Worm (Caenorhabditis elegans): ENCODE measurements around the gene C09B9.1.

Gene C09B9.1

DNA sequence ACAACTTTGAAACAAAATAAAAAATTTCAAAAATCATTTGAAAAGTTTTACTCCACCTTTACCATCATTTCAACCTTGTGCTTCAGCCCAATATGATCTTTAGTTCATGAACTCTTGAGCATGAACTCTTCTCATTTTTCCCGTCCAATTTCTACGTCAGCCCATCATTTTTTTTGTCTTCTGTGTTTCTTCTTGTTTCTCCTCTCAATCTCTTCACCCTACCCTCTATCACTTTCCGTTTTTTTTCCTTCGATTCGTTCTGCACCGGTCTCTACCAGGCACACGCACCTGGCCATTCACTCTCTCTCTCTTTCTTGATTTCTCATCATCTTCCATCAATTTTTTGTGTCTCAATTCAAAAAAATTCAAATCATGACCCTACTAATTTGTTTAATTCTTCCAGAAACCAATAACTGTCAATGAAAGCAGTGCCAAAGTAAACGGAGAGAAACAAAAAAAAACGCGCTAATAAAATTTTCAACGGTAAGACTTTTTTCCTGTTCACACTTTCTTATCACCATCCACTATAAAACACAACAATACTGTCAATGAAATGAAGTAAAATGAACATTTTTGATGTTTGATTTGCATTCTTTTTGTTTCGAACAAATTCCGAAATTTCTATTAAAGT, 45.4 kb downstream of the C09B9.1 start, which contains the start of gene pygo-1:
Gene pygo-1 (plus strand): TSS at position 404 of the 631 bp plus-strand sequence.
- peak; percentile 16 for TF ChIP-seq mep-1 (tag; optimal IDR thresholded peaks at IDR 0.05)
- no peak for TF ChIP-seq egl-27 (tag; optimal IDR thresholded peaks at IDR 0.05)
- TF ChIP-seq nhr-71 (tag; optimal IDR thresholded peaks at IDR 0.05), result peak; percentile 32
- no peak for TF ChIP-seq elt-2 (tag; optimal IDR thresholded peaks at IDR 0.05)
- peak; percentile 68 for TF ChIP-seq nhr-85 (tag)
- TF ChIP-seq fos-1 (tag; optimal IDR thresholded peaks at IDR 0.05), result no peak
- peak; percentile 41 for TF ChIP-seq rnt-1 (tag; optimal IDR thresholded peaks at IDR 0.05)
- peak in 1 of 2 experiments; percentile 20 for TF ChIP-seq lsy-2 (tag; optimal IDR thresholded peaks at IDR 0.05)
- TF ChIP-seq efl-1 (optimal IDR thresholded peaks at IDR 0.05), result no peak
- peak in 1 of 2 experiments; percentile 86 for TF ChIP-seq efl-1 (GFP tag; optimal IDR thresholded peaks at IDR 0.05 in 1 of 2)
- peak; percentile 93 for TF ChIP-seq blmp-1 (tag; optimal IDR thresholded peaks at IDR 0.05)
- TF ChIP-seq snu-23 (GFP tag; optimal IDR thresholded peaks at IDR 0.05), result peak; percentile 39
- TF ChIP-seq lin-14 (GFP tag; optimal IDR thresholded peaks at IDR 0.05), result peak; percentile 24
- no peak for TF ChIP-seq lin-35 (GFP tag; optimal IDR thresholded peaks at IDR 0.05)

ce11 chrIV:5083832-5084231, 46.2 kb downstream of the C09B9.1 start:
- TF ChIP-seq C34B4.2 (tag; optimal IDR thresholded peaks at IDR 0.05), result no peak
- peak in 1 of 2 experiments; percentile 13 for TF ChIP-seq efl-1 (optimal IDR thresholded peaks at IDR 0.05)
- no peak for TF ChIP-seq efl-1 (GFP tag; optimal IDR thresholded peaks at IDR 0.05 in 1 of 2)

- TF ChIP-seq unc-62 (GFP tag; optimal IDR thresholded peaks at IDR 0.05), result no peak
- no peak for TF ChIP-seq unc-130 (tag; optimal IDR thresholded peaks at IDR 0.05)
- TF ChIP-seq nhr-20 (tag; optimal IDR thresholded peaks at IDR 0.05), result no peak
- TF ChIP-seq lin-35 (GFP tag; optimal IDR thresholded peaks at IDR 0.05), result no peak
- TF ChIP-seq sup-37 (GFP tag; optimal IDR thresholded peaks at IDR 0.05), result no peak
- TF ChIP-seq egl-27 (tag; optimal IDR thresholded peaks at IDR 0.05), result no peak
- TF ChIP-seq dsc-1 (tag; optimal IDR thresholded peaks at IDR 0.05), result no peak
- no peak for TF ChIP-seq ceh-8 (GFP tag; optimal IDR thresholded peaks at IDR 0.05)
- no peak for TF ChIP-seq nhr-237 (tag; optimal IDR thresholded peaks at IDR 0.05)
- TF ChIP-seq C16A3.4 (tag; optimal IDR thresholded peaks at IDR 0.05), result no peak
- no peak for TF ChIP-seq mab-9 (GFP tag; IDR thresholded peaks at IDR 0.05)
- TF ChIP-seq fkh-10 (GFP tag; optimal IDR thresholded peaks at IDR 0.05), result no peak
- TF ChIP-seq ceh-88 (GFP tag; IDR thresholded peaks at IDR 0.05), result no peak
- TF ChIP-seq lin-14 (GFP tag; optimal IDR thresholded peaks at IDR 0.05), result no peak
- TF ChIP-seq nhr-77 (tag; optimal IDR thresholded peaks at IDR 0.05), result no peak
- no peak for TF ChIP-seq mef-2 (tag; optimal IDR thresholded peaks at IDR 0.05)
- TF ChIP-seq zip-4 (GFP tag; optimal IDR thresholded peaks at IDR 0.05), result no peak
- no peak for TF ChIP-seq nhr-28 (tag; optimal IDR thresholded peaks at IDR 0.05)
- TF ChIP-seq nhr-19 (GFP tag; conservative IDR thresholded peaks at IDR 0.05), result no peak
- no peak for TF ChIP-seq efl-1 (optimal IDR thresholded peaks at IDR 0.05)
- no peak for TF ChIP-seq efl-1 (GFP tag; optimal IDR thresholded peaks at IDR 0.05 in 1 of 2)
These were observed 48.2 kb downstream of the C09B9.1 start for ce11 chrIV:5085782-5086181.

- no peak for TF ChIP-seq efl-1 (optimal IDR thresholded peaks at IDR 0.05)
- TF ChIP-seq efl-1 (GFP tag; optimal IDR thresholded peaks at IDR 0.05 in 1 of 2), result peak in 1 of 2 experiments; percentile 80
- TF ChIP-seq hpl-2 (GFP tag; optimal IDR thresholded peaks at IDR 0.05), result no peak
- TF ChIP-seq nhr-11 (tag; optimal IDR thresholded peaks at IDR 0.05), result no peak
- TF ChIP-seq Y116A8C.19 (tag; optimal IDR thresholded peaks at IDR 0.05; ENCODE audit: borderline replicate concordance), result no peak
- TF ChIP-seq nhr-19 (GFP tag; conservative IDR thresholded peaks at IDR 0.05), result no peak
- peak; percentile 43 for TF ChIP-seq aly-2 (tag; optimal IDR thresholded peaks at IDR 0.05)
- TF ChIP-seq egl-27 (tag; optimal IDR thresholded peaks at IDR 0.05), result no peak
- no peak for TF ChIP-seq egl-13 (tag; optimal IDR thresholded peaks at IDR 0.05)
- TF ChIP-seq C34B4.2 (tag; optimal IDR thresholded peaks at IDR 0.05), result no peak
These were observed 48.8 kb downstream of the C09B9.1 start for ce11 chrIV:5086243-5086960.

Data from whole organism, L1 larva.